Worm (Caenorhabditis elegans): ENCODE data around the gene srh-120.

DNA sequence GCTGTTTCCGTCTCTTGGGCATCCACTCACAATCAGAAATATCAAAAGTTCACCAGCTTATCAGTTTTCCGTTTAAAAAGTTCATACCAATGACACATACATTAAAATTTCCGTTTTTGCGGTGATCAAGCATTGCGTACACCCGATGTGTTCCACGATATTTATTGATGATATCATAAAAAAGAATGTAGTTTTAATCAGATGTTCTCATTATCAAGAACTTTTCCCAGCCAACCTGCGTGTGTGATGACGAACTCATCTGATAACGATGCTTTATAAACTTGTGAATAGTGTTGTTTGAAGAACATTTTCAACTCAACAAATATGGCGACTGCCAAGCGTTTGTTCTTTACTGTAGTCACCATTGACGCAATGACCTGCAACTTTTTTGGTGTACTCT, 21.4 kb downstream of the srh-120 start, which contains the start of gene clc-21:
- TF ChIP-seq ama-1 (optimal IDR thresholded peaks at IDR 0.05) (no peak), hnd-1 (tag; optimal IDR thresholded peaks at IDR 0.05) (no peak), sea-1 (GFP tag; conservative IDR thresholded peaks at IDR 0.05) (no peak), ceh-13 (GFP tag; optimal IDR thresholded peaks at IDR 0.05) (no peak), tra-4 (tag; optimal IDR thresholded peaks at IDR 0.05) (no peak), tbx-11 (GFP tag; IDR thresholded peaks at IDR 0.05) (no peak), flt-1 (GFP tag; IDR thresholded peaks at IDR 0.05) (no peak)

Measured in whole organism, early embryonic.